Worm (Caenorhabditis elegans): ENCODE measurements around the gene pno-1.

The pno-1 gene

ce11 chrII:9746069-9746468 lies 3.4 kb upstream of the pno-1 start, which contains the start of the genes Y53C12B.1 and nos-3 (continued):
- TF ChIP-seq egl-5 (tag; optimal IDR thresholded peaks at IDR 0.05) (peak; percentile 79), nhr-77 (tag; optimal IDR thresholded peaks at IDR 0.05) (no peak), nhr-12 (tag; optimal IDR thresholded peaks at IDR 0.05) (no peak), ztf-11 (tag; optimal IDR thresholded peaks at IDR 0.05) (no peak), nhr-25 (tag; optimal IDR thresholded peaks at IDR 0.05) (peak; percentile 88), fkh-2 (tag; optimal IDR thresholded peaks at IDR 0.05) (no peak), nhr-23 (tag; optimal IDR thresholded peaks at IDR 0.05) (peak; percentile 91), lin-39 (tag; optimal IDR thresholded peaks at IDR 0.05) (peak; percentile 92), fkh-10 (GFP tag; optimal IDR thresholded peaks at IDR 0.05) (peak; percentile 12)

ce11 chrII:9741400-9741799 lies 1.3 kb downstream of the pno-1 start:
- TF ChIP-seq egl-27 (tag; optimal IDR thresholded peaks at IDR 0.05) (no peak), elt-2 (tag; optimal IDR thresholded peaks at IDR 0.05) (peak; percentile 49)

- no peak for TF ChIP-seq nhr-76 (tag; optimal IDR thresholded peaks at IDR 0.05)
- TF ChIP-seq pha-4 (tag; optimal IDR thresholded peaks at IDR 0.05) = peak; percentile 50
- no peak for TF ChIP-seq nhr-237 (tag; optimal IDR thresholded peaks at IDR 0.05)
- TF ChIP-seq nfya-1 (tag; optimal IDR thresholded peaks at IDR 0.05; ENCODE audit: insufficient read depth) = peak; percentile 34
- peak; percentile 83 for TF ChIP-seq pqm-1 (tag; optimal IDR thresholded peaks at IDR 0.05)
- TF ChIP-seq elt-2 (tag; optimal IDR thresholded peaks at IDR 0.05) = peak; percentile 94
These were observed 2.1 kb downstream of the pno-1 start for ce11 chrII:9740552-9740951.

- TF ChIP-seq nhr-28 (tag; optimal IDR thresholded peaks at IDR 0.05) = no peak
- peak; percentile 16 for TF ChIP-seq snpc-4 (tag; optimal IDR thresholded peaks at IDR 0.05)
- TF ChIP-seq ceh-28 (tag; optimal IDR thresholded peaks at IDR 0.05) = peak; percentile 15
- TF ChIP-seq ztf-11 (tag; optimal IDR thresholded peaks at IDR 0.05) = no peak
- no peak for TF ChIP-seq nhr-76 (tag; optimal IDR thresholded peaks at IDR 0.05)
- peak; percentile 96 for TF ChIP-seq elt-2 (tag; optimal IDR thresholded peaks at IDR 0.05)
- peak; percentile 28 for TF ChIP-seq nfya-1 (tag; optimal IDR thresholded peaks at IDR 0.05; ENCODE audit: insufficient read depth)
- peak; percentile 29 for TF ChIP-seq pha-4 (tag; optimal IDR thresholded peaks at IDR 0.05)
- peak; percentile 25 for TF ChIP-seq ama-1 (optimal IDR thresholded peaks at IDR 0.05)
- TF ChIP-seq nhr-237 (tag; optimal IDR thresholded peaks at IDR 0.05) = no peak
- TF ChIP-seq pqm-1 (tag; optimal IDR thresholded peaks at IDR 0.05) = peak; percentile 81
- no peak for TF ChIP-seq ceh-16 (tag; optimal IDR thresholded peaks at IDR 0.05)
These were observed 3.9 kb downstream of the pno-1 start for ce11 chrII:9738820-9739219.

ce11 chrII:9735785-9736184 lies 6.9 kb downstream of the pno-1 start:
- TF ChIP-seq daf-12 (tag; optimal IDR thresholded peaks at IDR 0.05) (no peak), nfya-1 (tag; optimal IDR thresholded peaks at IDR 0.05; ENCODE audit: insufficient read depth) (peak; percentile 51)

ce11 chrII:9731810-9732209 lies 10.9 kb downstream of the pno-1 start, which contains the start of gene mab-3:
TSS of gene mab-3 (plus strand) at chrII:9732137.
- TF ChIP-seq elt-2 (tag; optimal IDR thresholded peaks at IDR 0.05) = peak; percentile 43

ce11 chrII:9729866-9730265 lies 12.8 kb downstream of the pno-1 start:
- TF ChIP-seq nhr-11 (tag; optimal IDR thresholded peaks at IDR 0.05) (no peak), egl-5 (tag; optimal IDR thresholded peaks at IDR 0.05) (peak; percentile 40), ZK546.5 (tag; optimal IDR thresholded peaks at IDR 0.05) (no peak), hmg-11 (tag; optimal IDR thresholded peaks at IDR 0.05) (peak; percentile 19), ama-1 (optimal IDR thresholded peaks at IDR 0.05) (no peak), nfya-1 (tag; optimal IDR thresholded peaks at IDR 0.05; ENCODE audit: insufficient read depth) (peak; percentile 20), ceh-82 (tag; optimal IDR thresholded peaks at IDR 0.05) (no peak), unc-62 (GFP tag; optimal IDR thresholded peaks at IDR 0.05) (no peak), elt-2 (tag; optimal IDR thresholded peaks at IDR 0.05) (no peak), nhr-25 (tag; optimal IDR thresholded peaks at IDR 0.05) (no peak), nhr-12 (tag; optimal IDR thresholded peaks at IDR 0.05) (no peak), ztf-4 (tag; optimal IDR thresholded peaks at IDR 0.05) (no peak), fkh-10 (GFP tag; optimal IDR thresholded peaks at IDR 0.05) (no peak), nhr-67 (tag; optimal IDR thresholded peaks at IDR 0.05) (no peak)

All from whole organism, L3 larva.